Worm (Caenorhabditis elegans) whole organism, early embryonic: ENCODE results near the gene Y116F11B.8.

Experiments used
- B0310.2 ChIP-seq: sonication (generic microtip); optimal IDR thresholded peaks from 2 replicates; lab custom pipeline; 2016; ENCODE audit warnings: mild to moderate bottlenecking, missing genetic modification characterization, missing compliant biosample characterization
- F13C5.2 ChIP-seq: sonication (generic microtip); optimal IDR thresholded peaks from 2 replicates; lab custom pipeline; 2017; ENCODE audit warnings: mild to moderate bottlenecking, missing genetic modification characterization, inconsistent platforms, missing compliant biosample characterization
- aly-1 ChIP-seq: sonication (generic microtip); optimal IDR thresholded peaks from 2 replicates; lab custom pipeline; 2016; ENCODE audit warnings: missing genetic modification characterization, missing compliant biosample characterization
- ama-1 ChIP-seq: fragments of 150-350 bp; optimal IDR thresholded peaks from 2 replicates; lab custom pipeline; 2014
- ceh-36 ChIP-seq: sonication (generic microtip); optimal IDR thresholded peaks from 2 replicates; lab custom pipeline; 2016; ENCODE audit warnings: missing genetic modification characterization, inconsistent platforms, missing compliant biosample characterization
- flt-1 ChIP-seq: fragments of 200-800 bp; sonication (Bioruptor generic); IDR thresholded peaks from 2 replicates; pipeline ENCODE4 v1.3.6; 2022; ENCODE audit warnings: missing genetic modification characterization, missing compliant biosample characterization
- hmg-4 ChIP-seq: fragments of 200-800 bp; sonication (Bioruptor generic); optimal IDR thresholded peaks from 2 replicates; lab custom pipeline; 2018; ENCODE audit warnings: mild to moderate bottlenecking, missing genetic modification characterization, missing compliant biosample characterization
- sea-1 ChIP-seq: fragments of 200-800 bp; sonication (Bioruptor generic); conservative IDR thresholded peaks from 2 replicates; pipeline ENCODE4 v1.3.6; 2022; ENCODE audit warnings: missing genetic modification characterization, missing compliant biosample characterization
- tbx-11 ChIP-seq: fragments of 200-800 bp; sonication (Bioruptor generic); IDR thresholded peaks from 2 replicates; pipeline ENCODE4 v1.3.6; 2022; ENCODE audit warnings: missing genetic modification characterization, missing compliant biosample characterization

ce11 chrV:19897982-19898381 lies 40.5 kb downstream of the Y116F11B.8 start:
- TF ChIP-seq flt-1 (GFP tag; lab: Robert Waterston, UW) (no peak), hmg-4 (GFP tag; lab: Kevin White, UChicago) (no peak), ceh-36 (tag; lab: Kevin White, UChicago) (no peak), sea-1 (GFP tag; lab: Robert Waterston, UW) (no peak), B0310.2 (tag; lab: Kevin White, UChicago) (no peak), F13C5.2 (tag; lab: Kevin White, UChicago) (no peak), aly-1 (tag; lab: Kevin White, UChicago) (no peak), ama-1 (lab: Kevin White, UChicago) (no peak), tbx-11 (GFP tag; lab: Robert Waterston, UW) (no peak)
